6 worm cellular contexts compared by ENCODE assay signal in the genomic region with DNA sequence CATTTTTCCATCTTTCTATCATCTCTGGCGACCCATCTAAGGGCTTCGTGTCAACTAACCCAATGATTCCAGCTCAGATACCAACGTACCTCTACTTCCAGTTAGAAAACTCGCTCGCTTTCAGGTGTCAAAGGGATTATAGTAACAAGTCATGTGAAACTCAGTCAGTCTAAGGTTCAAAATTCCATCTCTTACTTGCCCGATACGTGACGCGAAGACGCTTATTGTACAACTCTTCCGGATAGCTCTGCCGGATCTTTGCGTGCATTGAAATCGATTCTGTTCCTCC.
A peak's percentile ranks its signal among the peaks of the same experiment; 100 is the strongest.
TF ChIP-seq lines count a peak whose summit lies in the region.

No protein-coding gene starts in this region.

TF ChIP-seq in whole organism, L1 larva, 84 proteins besides CTCF, POLR2A, EP300 and RAD21:
- peak in 1 of 3 experiments; percentile 20 for TF ChIP-seq ceh-82 (tag; optimal IDR thresholded peaks at IDR 0.05; lab: Kevin White, UChicago)
- TF ChIP-seq skn-1 (tag; optimal IDR thresholded peaks at IDR 0.05; lab: Kevin White, UChicago), result peak; percentile 58
- no peak for TF ChIP-seq fkh-10 (GFP tag; optimal IDR thresholded peaks at IDR 0.05; lab: Kevin White, UChicago)

TF ChIP-seq in whole organism, L2 larva, 48 proteins besides CTCF, POLR2A, EP300 and RAD21:
- TF ChIP-seq elt-3 (tag; optimal IDR thresholded peaks at IDR 0.05; lab: Kevin White, UChicago), result no peak
- peak; percentile 30 for TF ChIP-seq lin-11 (tag; optimal IDR thresholded peaks at IDR 0.05; lab: Kevin White, UChicago)

TF ChIP-seq in whole organism, L3 larva, 47 proteins besides CTCF, POLR2A, EP300 and RAD21:
- TF ChIP-seq nhr-76 (tag; optimal IDR thresholded peaks at IDR 0.05; lab: Kevin White, UChicago), result no peak
- TF ChIP-seq hmg-11 (tag; optimal IDR thresholded peaks at IDR 0.05; lab: Kevin White, UChicago), result no peak
- no peak for TF ChIP-seq elt-2 (tag; optimal IDR thresholded peaks at IDR 0.05; lab: Kevin White, UChicago)
- TF ChIP-seq ztf-11 (tag; optimal IDR thresholded peaks at IDR 0.05; lab: Kevin White, UChicago), result no peak
- peak; percentile 94 for TF ChIP-seq ama-1 (optimal IDR thresholded peaks at IDR 0.05; lab: Kevin White, UChicago)
- TF ChIP-seq nhr-25 (tag; optimal IDR thresholded peaks at IDR 0.05; lab: Kevin White, UChicago), result peak; percentile 17

TF ChIP-seq in whole organism, L4 larva, 104 proteins besides CTCF, POLR2A, EP300 and RAD21:
- peak; percentile 8 for TF ChIP-seq mes-2 (tag; optimal IDR thresholded peaks at IDR 0.05; lab: Kevin White, UChicago; ENCODE audit: poor library complexity, severe bottlenecking)
- peak; percentile 48 for TF ChIP-seq duxl-1 (tag; optimal IDR thresholded peaks at IDR 0.05; lab: Kevin White, UChicago; ENCODE audit: poor library complexity)
- TF ChIP-seq ama-1 (optimal IDR thresholded peaks at IDR 0.05; lab: Kevin White, UChicago), result peak; percentile 69
- TF ChIP-seq ceh-82 (tag; optimal IDR thresholded peaks at IDR 0.05; lab: Kevin White, UChicago), result no peak
- TF ChIP-seq mdl-1 (tag; optimal IDR thresholded peaks at IDR 0.05; lab: Kevin White, UChicago), result no peak
- TF ChIP-seq nhr-6 (tag; optimal IDR thresholded peaks at IDR 0.05; lab: Kevin White, UChicago), result no peak
- TF ChIP-seq ztf-7 (tag; optimal IDR thresholded peaks at IDR 0.05; lab: Kevin White, UChicago), result no peak
- no peak for TF ChIP-seq hlh-30 (tag; optimal IDR thresholded peaks at IDR 0.05; lab: Kevin White, UChicago; ENCODE audit: insufficient read depth)
- TF ChIP-seq aha-1 (tag; lab: Kevin White, UChicago), result peak; percentile 93
- TF ChIP-seq unc-62 (GFP tag; optimal IDR thresholded peaks at IDR 0.05 in 1 of 2; lab: Kevin White, UChicago), result peak in 1 of 2 experiments; percentile 95
- TF ChIP-seq unc-62 (tag; optimal IDR thresholded peaks at IDR 0.05; lab: Kevin White, UChicago), result no peak
- no peak for TF ChIP-seq daf-16 (GFP tag; optimal IDR thresholded peaks at IDR 0.05; lab: Kevin White, UChicago)
- no peak for TF ChIP-seq daf-16 (tag; optimal IDR thresholded peaks at IDR 0.05; lab: Kevin White, UChicago)
- TF ChIP-seq mxl-2 (GFP tag; conservative IDR thresholded peaks at IDR 0.05; lab: Robert Waterston, UW), result no peak

TF ChIP-seq in whole organism, midembryonic, 9 proteins besides CTCF, POLR2A, EP300 and RAD21:
- no peak for TF ChIP-seq med-1 (GFP tag; optimal IDR thresholded peaks at IDR 0.05; lab: Kevin White, UChicago; ENCODE audit: insufficient read depth)
- TF ChIP-seq T22C8.4 (GFP tag; IDR thresholded peaks at IDR 0.05; lab: Robert Waterston, UW), result 0 out of 2 replicates have a peak, but pooled peaks have one; percentile 1
- no peak for TF ChIP-seq tab-1 (GFP tag; IDR thresholded peaks at IDR 0.05; lab: Robert Waterston, UW)

TF ChIP-seq in whole organism, young adult, 124 proteins besides CTCF, POLR2A, EP300 and RAD21:
- TF ChIP-seq cebp-1 (GFP tag; IDR thresholded peaks at IDR 0.05; lab: Robert Waterston, UW) (no peak), cebp-1 (tag; optimal IDR thresholded peaks at IDR 0.05; lab: Kevin White, UChicago) (no peak), attf-5 (GFP tag; optimal IDR thresholded peaks at IDR 0.05; lab: Kevin White, UChicago) (no peak), ztf-18 (tag; optimal IDR thresholded peaks at IDR 0.05; lab: Kevin White, UChicago) (no peak), nfya-1 (tag; optimal IDR thresholded peaks at IDR 0.05; lab: Kevin White, UChicago; ENCODE audit: borderline replicate concordance, insufficient read depth) (no peak), T07F8.4 (tag; optimal IDR thresholded peaks at IDR 0.05; lab: Kevin White, UChicago) (no peak), lsy-27 (tag; optimal IDR thresholded peaks at IDR 0.05; lab: Kevin White, UChicago; ENCODE audit: borderline replicate concordance, insufficient read depth) (no peak), Y53G8AR.9 (GFP tag; conservative IDR thresholded peaks at IDR 0.05; lab: Robert Waterston, UW) (no peak), bed-2 (GFP tag; IDR thresholded peaks at IDR 0.05; lab: Robert Waterston, UW) (no peak), athp-1 (tag; optimal IDR thresholded peaks at IDR 0.05; lab: Kevin White, UChicago) (no peak), nfya-2 (GFP tag; IDR thresholded peaks at IDR 0.05; lab: Robert Waterston, UW) (0 out of 2 replicates have a peak, but pooled peaks have one; percentile 63), cebp-2 (GFP tag; IDR thresholded peaks at IDR 0.05; lab: Robert Waterston, UW) (0 out of 2 replicates have a peak, but pooled peaks have one; percentile 18), tbp1 (GFP tag; optimal IDR thresholded peaks at IDR 0.05; lab: Kevin White, UChicago) (no peak), K12H6.12 (tag; optimal IDR thresholded peaks at IDR 0.05; lab: Kevin White, UChicago) (no peak), lin-54 (GFP tag; optimal IDR thresholded peaks at IDR 0.05; lab: Kevin White, UChicago) (no peak), snpc-4 (GFP tag; optimal IDR thresholded peaks at IDR 0.05; lab: Kevin White, UChicago) (no peak), snpc-4 (tag; optimal IDR thresholded peaks at IDR 0.05; lab: Kevin White, UChicago) (no peak), ceh-91 (GFP tag; IDR thresholded peaks at IDR 0.05; lab: Robert Waterston, UW) (no peak), F22D6.2 (tag; optimal IDR thresholded peaks at IDR 0.05; lab: Kevin White, UChicago) (no peak), repo-1 (tag; optimal IDR thresholded peaks at IDR 0.05; lab: Kevin White, UChicago) (no peak), B0019.2 (GFP tag; conservative IDR thresholded peaks at IDR 0.05; lab: Robert Waterston, UW) (no peak), lin-35 (GFP tag; optimal IDR thresholded peaks at IDR 0.05; lab: Kevin White, UChicago) (no peak), chd-7 (tag; optimal IDR thresholded peaks at IDR 0.05; lab: Kevin White, UChicago) (no peak), mxl-1 (tag; optimal IDR thresholded peaks at IDR 0.05; lab: Kevin White, UChicago) (no peak), ceh-100 (GFP tag; IDR thresholded peaks at IDR 0.05; lab: Robert Waterston, UW) (no peak), madf-3 (GFP tag; IDR thresholded peaks at IDR 0.05; lab: Robert Waterston, UW) (peak; percentile 57), pha-4 (tag; optimal IDR thresholded peaks at IDR 0.05; lab: Kevin White, UChicago) (no peak), ztf-6 (GFP tag; IDR thresholded peaks at IDR 0.05; lab: Robert Waterston, UW) (no peak), ama-1 (optimal IDR thresholded peaks at IDR 0.05; lab: Kevin White, UChicago) (peak; percentile 97), ama-1 (GFP tag; optimal IDR thresholded peaks at IDR 0.05; lab: Kevin White, UChicago) (no peak)
